In genomic region chr2L:2130157-2130987, dm6 we compare ENCODE assay signal across 1 fruit fly cellular context.
A peak's percentile ranks its signal among the peaks of the same experiment; 100 is the strongest.
TF ChIP-seq lines count a peak whose summit lies in the region.

TSS of gene Glyp (plus strand) at chr2L:2130813.

TF ChIP-seq in whole organism, embryonic, 481 proteins besides CTCF, POLR2A, EP300 and RAD21 (continued from another document and continues in another):
- peak; percentile 90 for TF ChIP-seq kni (GFP tag; optimal IDR thresholded peaks at IDR 0.05; lab: Kevin White, UChicago)
- peak; percentile 89 for TF ChIP-seq Awh (GFP tag; IDR thresholded peaks at IDR 0.05; lab: Robert Waterston, UW)
- peak; percentile 96 for TF ChIP-seq CG12299 (tag; optimal IDR thresholded peaks at IDR 0.05; lab: Kevin White, UChicago)
- no peak for TF ChIP-seq Opbp (GFP tag; IDR thresholded peaks at IDR 0.05; lab: Robert Waterston, UW; ENCODE audit: partially characterized antibody)
- no peak for TF ChIP-seq CG16813 (GFP tag; IDR thresholded peaks at IDR 0.05; lab: Robert Waterston, UW; ENCODE audit: partially characterized antibody)
- TF ChIP-seq ERR (GFP tag; optimal IDR thresholded peaks at IDR 0.05; lab: Kevin White, UChicago), result peak; percentile 100
- TF ChIP-seq stwl (tag; optimal IDR thresholded peaks at IDR 0.05; lab: Kevin White, UChicago), result peak; percentile 26
- peak; percentile 88 for TF ChIP-seq Jarid2 (GFP tag; optimal IDR thresholded peaks at IDR 0.05; lab: Kevin White, UChicago)
- peak; percentile 98 for TF ChIP-seq CG17361 (GFP tag; IDR thresholded peaks at IDR 0.05; lab: Robert Waterston, UW)
- peak; percentile 89 for TF ChIP-seq CG12769 (tag; optimal IDR thresholded peaks at IDR 0.05; lab: Kevin White, UChicago)
- TF ChIP-seq CG11085 (GFP tag; IDR thresholded peaks at IDR 0.05; lab: Robert Waterston, UW), result peak; percentile 89
- peak; percentile 97 for TF ChIP-seq sob (GFP tag; IDR thresholded peaks at IDR 0.05; lab: Robert Waterston, UW)
- peak; percentile 96 for TF ChIP-seq az2 (GFP tag; optimal IDR thresholded peaks at IDR 0.05; lab: Kevin White, UChicago)
- peak; percentile 63 for TF ChIP-seq CG1024 (GFP tag; IDR thresholded peaks at IDR 0.05; lab: Robert Waterston, UW)
- peak; percentile 99 for TF ChIP-seq row (GFP tag; IDR thresholded peaks at IDR 0.05; lab: Robert Waterston, UW)
- TF ChIP-seq repo (GFP tag; optimal IDR thresholded peaks at IDR 0.05; lab: Kevin White, UChicago), result peak; percentile 66
- peak; percentile 81 for TF ChIP-seq Bteb2 (GFP tag; optimal IDR thresholded peaks at IDR 0.05; lab: Kevin White, UChicago)
- TF ChIP-seq CG11398 (GFP tag; optimal IDR thresholded peaks at IDR 0.05; lab: Kevin White, UChicago), result no peak
- TF ChIP-seq Xbp1 (GFP tag; optimal IDR thresholded peaks at IDR 0.05; lab: Kevin White, UChicago), result peak; percentile 96
- TF ChIP-seq zf30C (GFP tag; optimal IDR thresholded peaks at IDR 0.05; lab: Kevin White, UChicago), result no peak
- TF ChIP-seq Dp (GFP tag; optimal IDR thresholded peaks at IDR 0.05; lab: Kevin White, UChicago), result peak; percentile 99
- no peak for TF ChIP-seq CG7745 (tag; optimal IDR thresholded peaks at IDR 0.05; lab: Kevin White, UChicago)
- peak in 1 of 3 experiments; percentile 91 for TF ChIP-seq Stat92E (GFP tag; optimal IDR thresholded peaks at IDR 0.05; lab: Kevin White, UChicago)
- TF ChIP-seq hbn (GFP tag; IDR thresholded peaks at IDR 0.05; lab: Robert Waterston, UW; ENCODE audit: partially characterized antibody), result no peak; the same call in 1 of the 2 replicates
- peak; percentile 59 for TF ChIP-seq pum (GFP tag; optimal IDR thresholded peaks at IDR 0.05; lab: Kevin White, UChicago)
- TF ChIP-seq NFAT (GFP tag; IDR thresholded peaks at IDR 0.05; lab: Robert Waterston, UW), result peak; percentile 95
- TF ChIP-seq chm (GFP tag; IDR thresholded peaks at IDR 0.05; lab: Robert Waterston, UW), result peak; percentile 71; the same call in 1 of the 2 replicates
- peak; percentile 87 for TF ChIP-seq cas (GFP tag; IDR thresholded peaks at IDR 0.05; lab: Robert Waterston, UW)
- TF ChIP-seq jing (GFP tag; optimal IDR thresholded peaks at IDR 0.05; lab: Kevin White, UChicago), result peak; percentile 84
- TF ChIP-seq CG13624 (GFP tag; optimal IDR thresholded peaks at IDR 0.05; lab: Kevin White, UChicago), result peak; percentile 73
- TF ChIP-seq CG3407 (GFP tag; optimal IDR thresholded peaks at IDR 0.05; lab: Kevin White, UChicago), result peak; percentile 93
- peak; percentile 86 for TF ChIP-seq dmrt11E (tag; optimal IDR thresholded peaks at IDR 0.05; lab: Kevin White, UChicago)
- peak; percentile 87 for TF ChIP-seq Ets97D (GFP tag; optimal IDR thresholded peaks at IDR 0.05; lab: Kevin White, UChicago)
- peak; percentile 99 for TF ChIP-seq ftz-f1 (GFP tag; optimal IDR thresholded peaks at IDR 0.05; lab: Kevin White, UChicago)
- TF ChIP-seq exex (tag; optimal IDR thresholded peaks at IDR 0.05; lab: Kevin White, UChicago), result peak; percentile 92
- TF ChIP-seq CG8388 (GFP tag; optimal IDR thresholded peaks at IDR 0.05; lab: Kevin White, UChicago), result peak; percentile 96
- TF ChIP-seq CHES-1-like (GFP tag; optimal IDR thresholded peaks at IDR 0.05; lab: Kevin White, UChicago), result peak; percentile 31
- TF ChIP-seq Fer3 (tag; optimal IDR thresholded peaks at IDR 0.05; lab: Kevin White, UChicago), result peak; percentile 97
- TF ChIP-seq CG9727 (GFP tag; optimal IDR thresholded peaks at IDR 0.05; lab: Kevin White, UChicago), result peak; percentile 98
- TF ChIP-seq CG17385 (GFP tag; optimal IDR thresholded peaks at IDR 0.05; lab: Kevin White, UChicago), result peak; percentile 96
- peak; percentile 94 for TF ChIP-seq Ada2b (GFP tag; IDR thresholded peaks at IDR 0.05; lab: Robert Waterston, UW)
- TF ChIP-seq slou (GFP tag; optimal IDR thresholded peaks at IDR 0.05; lab: Kevin White, UChicago), result peak; percentile 89
- TF ChIP-seq CG6854 (GFP tag; optimal IDR thresholded peaks at IDR 0.05; lab: Kevin White, UChicago), result peak; percentile 98
- peak; percentile 93 for TF ChIP-seq ap (GFP tag; IDR thresholded peaks at IDR 0.05; lab: Robert Waterston, UW)
- peak; percentile 96 for TF ChIP-seq YL-1 (GFP tag; optimal IDR thresholded peaks at IDR 0.05; lab: Kevin White, UChicago)
- TF ChIP-seq CG7786 (GFP tag; optimal IDR thresholded peaks at IDR 0.05; lab: Kevin White, UChicago), result peak; percentile 63
- peak; percentile 97 for TF ChIP-seq CG11504 (tag; optimal IDR thresholded peaks at IDR 0.05; lab: Kevin White, UChicago)
- peak; percentile 71 for TF ChIP-seq Dad (GFP tag; optimal IDR thresholded peaks at IDR 0.05; lab: Kevin White, UChicago)
- peak; percentile 36; the same call in 1 of the 2 replicates for TF ChIP-seq Bgb (GFP tag; IDR thresholded peaks at IDR 0.05; lab: Robert Waterston, UW; ENCODE audit: partially characterized antibody)
- TF ChIP-seq CG42726 (GFP tag; IDR thresholded peaks at IDR 0.05; lab: Robert Waterston, UW; ENCODE audit: partially characterized antibody), result peak; percentile 29; the same call in 1 of the 2 replicates
- TF ChIP-seq CG1602 (GFP tag; optimal IDR thresholded peaks at IDR 0.05; lab: Kevin White, UChicago), result peak; percentile 90
- peak; percentile 61 for TF ChIP-seq CG8478 (optimal IDR thresholded peaks at IDR 0.05; lab: Kevin White, UChicago)
- TF ChIP-seq Xrp1 (GFP tag; IDR thresholded peaks at IDR 0.05; lab: Robert Waterston, UW), result peak; percentile 97
- TF ChIP-seq aop (GFP tag; IDR thresholded peaks at IDR 0.05; lab: Robert Waterston, UW), result no peak; the same call in 1 of the 2 replicates
- TF ChIP-seq org-1 (GFP tag; optimal IDR thresholded peaks at IDR 0.05; lab: Kevin White, UChicago), result peak; percentile 98
- peak; percentile 43; the same call in 1 of the 2 replicates for TF ChIP-seq Gsc (GFP tag; IDR thresholded peaks at IDR 0.05; lab: Robert Waterston, UW)
- peak; percentile 95 for TF ChIP-seq CG12942 (GFP tag; optimal IDR thresholded peaks at IDR 0.05; lab: Kevin White, UChicago)
- peak; percentile 92 for TF ChIP-seq wor (GFP tag; IDR thresholded peaks at IDR 0.05; lab: Robert Waterston, UW)
- TF ChIP-seq D19A (tag; optimal IDR thresholded peaks at IDR 0.05; lab: Kevin White, UChicago), result peak; percentile 95
- TF ChIP-seq CG17328 (GFP tag; IDR thresholded peaks at IDR 0.05; lab: Robert Waterston, UW), result peak; percentile 94
- peak; percentile 95 for TF ChIP-seq Fer2 (tag; optimal IDR thresholded peaks at IDR 0.05; lab: Kevin White, UChicago)
- TF ChIP-seq CG4854 (GFP tag; optimal IDR thresholded peaks at IDR 0.05; lab: Kevin White, UChicago), result peak; percentile 86
- peak; percentile 98 for TF ChIP-seq trem (tag; optimal IDR thresholded peaks at IDR 0.05; lab: Kevin White, UChicago)
- peak in 1 of 2 experiments; percentile 85 for TF ChIP-seq crp (GFP tag; optimal IDR thresholded peaks at IDR 0.05; lab: Kevin White, UChicago)
- peak; percentile 89 for TF ChIP-seq gsb (GFP tag; IDR thresholded peaks at IDR 0.05; lab: Robert Waterston, UW)
- TF ChIP-seq gem (tag; optimal IDR thresholded peaks at IDR 0.05; lab: Kevin White, UChicago), result peak; percentile 99
- TF ChIP-seq CG3726 (GFP tag; IDR thresholded peaks at IDR 0.05; lab: Robert Waterston, UW), result peak; percentile 85
- TF ChIP-seq Ssrp (tag; optimal IDR thresholded peaks at IDR 0.05; lab: Kevin White, UChicago), result peak; percentile 96
- peak; percentile 96 for TF ChIP-seq salm (tag; optimal IDR thresholded peaks at IDR 0.05; lab: Kevin White, UChicago)
- TF ChIP-seq Sox100B (GFP tag; optimal IDR thresholded peaks at IDR 0.05; lab: Kevin White, UChicago), result peak; percentile 97
- peak; percentile 81 for TF ChIP-seq sim (GFP tag; IDR thresholded peaks at IDR 0.05; lab: Robert Waterston, UW)
- peak; percentile 9 for TF ChIP-seq NC2α (GFP tag; optimal IDR thresholded peaks at IDR 0.05; lab: Kevin White, UChicago)
- peak; percentile 91 for TF ChIP-seq CG10274 (GFP tag; optimal IDR thresholded peaks at IDR 0.05; lab: Kevin White, UChicago)
- peak; percentile 97 for TF ChIP-seq CG4424 (GFP tag; optimal IDR thresholded peaks at IDR 0.05; lab: Kevin White, UChicago)
- TF ChIP-seq CG7556 (GFP tag; optimal IDR thresholded peaks at IDR 0.05; lab: Kevin White, UChicago), result peak; percentile 99
- TF ChIP-seq CG30403 (GFP tag; optimal IDR thresholded peaks at IDR 0.05; lab: Kevin White, UChicago), result peak; percentile 98
- no peak for TF ChIP-seq CG2129 (GFP tag; IDR thresholded peaks at IDR 0.05; lab: Robert Waterston, UW; ENCODE audit: partially characterized antibody)
- TF ChIP-seq tna (GFP tag; IDR thresholded peaks at IDR 0.05; lab: Robert Waterston, UW; ENCODE audit: partially characterized antibody), result no peak
- peak; percentile 98 for TF ChIP-seq bcd (GFP tag; optimal IDR thresholded peaks at IDR 0.05; lab: Kevin White, UChicago)
- peak; percentile 96 for TF ChIP-seq CG17359 (tag; optimal IDR thresholded peaks at IDR 0.05; lab: Kevin White, UChicago)
- TF ChIP-seq CG3065 (GFP tag; optimal IDR thresholded peaks at IDR 0.05; lab: Kevin White, UChicago), result peak; percentile 81
- peak; percentile 97 for TF ChIP-seq nmo (GFP tag; optimal IDR thresholded peaks at IDR 0.05; lab: Kevin White, UChicago)
- TF ChIP-seq CG7839 (tag; optimal IDR thresholded peaks at IDR 0.05; lab: Kevin White, UChicago), result peak; percentile 98
- TF ChIP-seq CG15269 (tag; optimal IDR thresholded peaks at IDR 0.05; lab: Kevin White, UChicago), result peak; percentile 98
- TF ChIP-seq CG17802 (tag; optimal IDR thresholded peaks at IDR 0.05; lab: Kevin White, UChicago), result peak; percentile 78
- peak; percentile 97 for TF ChIP-seq Dek (tag; optimal IDR thresholded peaks at IDR 0.05; lab: Kevin White, UChicago)
- peak; percentile 86 for TF ChIP-seq trh (GFP tag; optimal IDR thresholded peaks at IDR 0.05; lab: Kevin White, UChicago)
- no peak for TF ChIP-seq NK7.1 (GFP tag; optimal IDR thresholded peaks at IDR 0.05; lab: Kevin White, UChicago)
- peak; percentile 79 for TF ChIP-seq Dip3 (GFP tag; optimal IDR thresholded peaks at IDR 0.05; lab: Kevin White, UChicago)
- TF ChIP-seq CG6654 (GFP tag; optimal IDR thresholded peaks at IDR 0.05; lab: Kevin White, UChicago), result peak; percentile 89
- TF ChIP-seq E2f2 (GFP tag; IDR thresholded peaks at IDR 0.05; lab: Robert Waterston, UW), result peak; percentile 98
- TF ChIP-seq Kr (GFP tag; optimal IDR thresholded peaks at IDR 0.05; lab: Kevin White, UChicago), result peak; percentile 76
- TF ChIP-seq dimm (GFP tag; IDR thresholded peaks at IDR 0.05; lab: Robert Waterston, UW), result peak; percentile 78
- peak; percentile 94 for TF ChIP-seq esg (GFP tag; conservative IDR thresholded peaks at IDR 0.05; lab: Robert Waterston, UW)
- TF ChIP-seq Adf1 (GFP tag; IDR thresholded peaks at IDR 0.05; lab: Robert Waterston, UW), result peak; percentile 83
- TF ChIP-seq zfh2 (GFP tag; optimal IDR thresholded peaks at IDR 0.05; lab: Kevin White, UChicago), result peak; percentile 91
- TF ChIP-seq knrl (GFP tag; IDR thresholded peaks at IDR 0.05; lab: Robert Waterston, UW; ENCODE audit: partially characterized antibody), result 0 out of 3 replicates have a peak, but pooled peaks have one; percentile 24
- peak; percentile 28 for TF ChIP-seq cg (GFP tag; optimal IDR thresholded peaks at IDR 0.05; lab: Kevin White, UChicago)
- peak; percentile 85 for TF ChIP-seq CG5953 (GFP tag; IDR thresholded peaks at IDR 0.05; lab: Robert Waterston, UW)
- peak; percentile 91 for TF ChIP-seq H15 (GFP tag; IDR thresholded peaks at IDR 0.05; lab: Robert Waterston, UW)
- TF ChIP-seq CG13296 (GFP tag; optimal IDR thresholded peaks at IDR 0.05; lab: Kevin White, UChicago), result peak; percentile 98
- TF ChIP-seq CG6272 (GFP tag; IDR thresholded peaks at IDR 0.05; lab: Robert Waterston, UW), result peak; percentile 95
- TF ChIP-seq CG2678 (tag; optimal IDR thresholded peaks at IDR 0.05; lab: Kevin White, UChicago), result peak; percentile 99
- peak; percentile 88 for TF ChIP-seq CG16779 (GFP tag; IDR thresholded peaks at IDR 0.05; lab: Robert Waterston, UW)
- TF ChIP-seq ind (GFP tag; optimal IDR thresholded peaks at IDR 0.05; lab: Kevin White, UChicago), result peak; percentile 95
- peak; percentile 89 for TF ChIP-seq psq (GFP tag; optimal IDR thresholded peaks at IDR 0.05; lab: Kevin White, UChicago)
- peak; percentile 91 for TF ChIP-seq rib (GFP tag; IDR thresholded peaks at IDR 0.05; lab: Robert Waterston, UW)
- peak; percentile 96 for TF ChIP-seq fd3F (GFP tag; optimal IDR thresholded peaks at IDR 0.05; lab: Kevin White, UChicago)
- peak; percentile 83 for TF ChIP-seq toy (GFP tag; IDR thresholded peaks at IDR 0.05; lab: Robert Waterston, UW)
- TF ChIP-seq caup (GFP tag; optimal IDR thresholded peaks at IDR 0.05; lab: Kevin White, UChicago; ENCODE audit: severe bottlenecking), result peak; percentile 98
- peak; percentile 93 for TF ChIP-seq CG4820 (GFP tag; optimal IDR thresholded peaks at IDR 0.05; lab: Kevin White, UChicago)
- peak; percentile 91 for TF ChIP-seq CG4730 (GFP tag; IDR thresholded peaks at IDR 0.05; lab: Robert Waterston, UW)
- TF ChIP-seq CG1792 (GFP tag; optimal IDR thresholded peaks at IDR 0.05; lab: Kevin White, UChicago), result no peak
- TF ChIP-seq lbe (GFP tag; optimal IDR thresholded peaks at IDR 0.05; lab: Kevin White, UChicago), result peak; percentile 94
- TF ChIP-seq CG4360 (GFP tag; IDR thresholded peaks at IDR 0.05; lab: Robert Waterston, UW), result peak; percentile 60
- no peak for TF ChIP-seq D (optimal IDR thresholded peaks at IDR 0.05; lab: Kevin White, UChicago)
- peak; percentile 95 for TF ChIP-seq D (GFP tag; optimal IDR thresholded peaks at IDR 0.05; lab: Kevin White, UChicago)
- TF ChIP-seq CG13424 (tag; optimal IDR thresholded peaks at IDR 0.05; lab: Kevin White, UChicago), result peak; percentile 98
- no peak for TF ChIP-seq tll (GFP tag; optimal IDR thresholded peaks at IDR 0.05; lab: Kevin White, UChicago)
- peak; percentile 92 for TF ChIP-seq CG11093 (GFP tag; IDR thresholded peaks at IDR 0.05; lab: Robert Waterston, UW)
- peak; percentile 94 for TF ChIP-seq CG3847 (GFP tag; IDR thresholded peaks at IDR 0.05; lab: Robert Waterston, UW)
- TF ChIP-seq CG1647 (GFP tag; optimal IDR thresholded peaks at IDR 0.05; lab: Kevin White, UChicago), result peak; percentile 59
- TF ChIP-seq Med (GFP tag; lab: Kevin White, UChicago), result peak; percentile 91
- TF ChIP-seq Eip74EF (GFP tag; optimal IDR thresholded peaks at IDR 0.05; lab: Kevin White, UChicago), result peak in 1 of 2 experiments; percentile 96
- peak; percentile 94 for TF ChIP-seq seq (GFP tag; IDR thresholded peaks at IDR 0.05; lab: Robert Waterston, UW)
- TF ChIP-seq Ravus (GFP tag; IDR thresholded peaks at IDR 0.05; lab: Robert Waterston, UW), result peak; percentile 85
- TF ChIP-seq Hand (GFP tag; optimal IDR thresholded peaks at IDR 0.05; lab: Kevin White, UChicago), result peak; percentile 98
- no peak for TF ChIP-seq Hr39 (optimal IDR thresholded peaks at IDR 0.05; lab: Kevin White, UChicago)
- peak; percentile 81 for TF ChIP-seq CG10565 (GFP tag; optimal IDR thresholded peaks at IDR 0.05; lab: Kevin White, UChicago)
- peak; percentile 93 for TF ChIP-seq Usf (GFP tag; optimal IDR thresholded peaks at IDR 0.05; lab: Kevin White, UChicago)
